Worm (Caenorhabditis elegans) whole organism, young adult: ENCODE data around the gene H43E16.1.

Experiments used
- B0261.1 ChIP-seq: sonication (generic microtip); optimal IDR thresholded peaks from 2 replicates; lab custom pipeline; 2016; ENCODE audit warnings: mild to moderate bottlenecking, missing genetic modification characterization, moderate library complexity, missing compliant biosample characterization
- C17E4.6 ChIP-seq: fragments of 200-800 bp; sonication (Bioruptor generic); IDR thresholded peaks from 2 replicates; pipeline ENCODE4 v1.3.6; 2022; ENCODE audit warnings: missing genetic modification reagents, missing genetic modification characterization, missing compliant biosample characterization
- F39B2.1 ChIP-seq: fragments of 200-800 bp; sonication (Bioruptor generic); IDR thresholded peaks from 2 replicates; pipeline ENCODE4 v1.3.6; 2022; ENCODE audit warnings: missing genetic modification reagents, missing genetic modification characterization, missing compliant biosample characterization
- F49E8.2 ChIP-seq: sonication (generic microtip); optimal IDR thresholded peaks from 3 replicates; lab custom pipeline; 2017; ENCODE audit warnings: missing genetic modification characterization, mild to moderate bottlenecking, missing compliant biosample characterization, antibody characterized with exemption, moderate library complexity; ENCODE audit not compliant: insufficient read depth
- K11D2.4 ChIP-seq: fragments of 200-800 bp; sonication (Bioruptor generic); IDR thresholded peaks from 2 replicates; pipeline ENCODE4 v1.3.6; 2022; ENCODE audit warnings: missing genetic modification reagents, missing genetic modification characterization, missing compliant biosample characterization
- K12H6.12 ChIP-seq: fragments of 200-800 bp; sonication (Bioruptor generic); optimal IDR thresholded peaks from 2 replicates; lab custom pipeline; 2018; ENCODE audit warnings: mild to moderate bottlenecking, missing genetic modification characterization, missing compliant biosample characterization
- T26A5.8 ChIP-seq: sonication (generic microtip); optimal IDR thresholded peaks from 2 replicates; lab custom pipeline; 2016; ENCODE audit warnings: missing genetic modification characterization, missing compliant biosample characterization
- Y53F4B.3 ChIP-seq: fragments of 200-800 bp; sonication (Bioruptor generic); IDR thresholded peaks from 2 replicates; pipeline ENCODE4 v1.3.6; 2022; ENCODE audit warnings: missing genetic modification reagents, missing genetic modification characterization, missing compliant biosample characterization
- aptf-3 ChIP-seq: fragments of 200-800 bp; sonication (Bioruptor generic); IDR thresholded peaks from 2 replicates; pipeline ENCODE4 v1.3.6; 2022; ENCODE audit warnings: missing genetic modification characterization, missing compliant biosample characterization
- attf-6 ChIP-seq: fragments of 200-800 bp; sonication (Bioruptor generic); IDR thresholded peaks from 2 replicates; pipeline ENCODE4 v1.3.6; 2022; ENCODE audit warnings: missing genetic modification reagents, missing genetic modification characterization, missing compliant biosample characterization
- ceh-100 ChIP-seq: fragments of 200-800 bp; sonication (Bioruptor generic); IDR thresholded peaks from 2 replicates; pipeline ENCODE4 v1.3.6; 2022; ENCODE audit warnings: missing genetic modification reagents, missing genetic modification characterization, missing compliant biosample characterization
- ceh-40 ChIP-seq: fragments of 200-800 bp; sonication (Bioruptor generic); IDR thresholded peaks from 2 replicates; pipeline ENCODE4 v1.3.6; 2022; ENCODE audit warnings: missing genetic modification characterization, missing compliant biosample characterization
- dox-1 ChIP-seq: fragments of 200-800 bp; sonication (Bioruptor generic); IDR thresholded peaks from 2 replicates; pipeline ENCODE4 v1.3.6; 2022; ENCODE audit warnings: missing genetic modification reagents, missing genetic modification characterization, missing compliant biosample characterization
- efl-1 ChIP-seq: fragments of 150-350 bp; optimal IDR thresholded peaks from 2 replicates; lab custom pipeline; 2014; ENCODE audit warnings: missing biosample characterization, missing genetic modification reagents, missing genetic modification characterization
- egrh-3 ChIP-seq: fragments of 200-800 bp; sonication (Bioruptor generic); IDR thresholded peaks from 2 replicates; pipeline ENCODE4 v1.3.6; 2022; ENCODE audit warnings: missing genetic modification reagents, missing genetic modification characterization, missing compliant biosample characterization
- ets-4 ChIP-seq: fragments of 200-800 bp; sonication (Bioruptor generic); optimal IDR thresholded peaks from 2 replicates; lab custom pipeline; 2018; ENCODE audit warnings: mild to moderate bottlenecking, missing genetic modification characterization, missing compliant biosample characterization
- hmg-1.2 ChIP-seq: fragments of 200-800 bp; sonication (Bioruptor generic); IDR thresholded peaks from 2 replicates; pipeline ENCODE4 v1.3.6; 2022; ENCODE audit warnings: missing genetic modification reagents, missing genetic modification characterization, missing compliant biosample characterization
- let-607 ChIP-seq, 2 experiments: fragments of 200-800 bp in 1 of 2; sonication (Bioruptor generic) in 1 of 2; sonication (generic microtip) in 1 of 2; optimal IDR thresholded peaks; 2 replicates each; lab custom pipeline; 2016 to 2018; ENCODE audit warnings: mild to moderate bottlenecking in 2 of 2, missing compliant biosample characterization in 2 of 2, missing genetic modification characterization in 2 of 2, moderate library complexity in 2 of 2, missing genotype in 1 of 2
- lin-26 ChIP-seq: fragments of 200-800 bp; sonication (Bioruptor generic); IDR thresholded peaks from 2 replicates; pipeline ENCODE4 v1.3.6; 2022; ENCODE audit warnings: missing genetic modification reagents, missing genetic modification characterization, missing compliant biosample characterization
- lin-35 ChIP-seq, 3 experiments: fragments of 150-350 bp in 2 of 3; sonication (generic microtip) in 1 of 3; optimal IDR thresholded peaks; 2 replicates each; lab custom pipeline; 2014 to 2018; ENCODE audit warnings: missing biosample characterization in 3 of 3, missing genetic modification characterization in 3 of 3, missing genetic modification reagents in 3 of 3
- madf-10 ChIP-seq: sonication (generic microtip); optimal IDR thresholded peaks from 2 replicates; lab custom pipeline; 2016; ENCODE audit warnings: mild to moderate bottlenecking, missing genetic modification characterization, missing compliant biosample characterization
- mcd-1 ChIP-seq: fragments of 200-800 bp; sonication (Bioruptor generic); IDR thresholded peaks from 2 replicates; pipeline ENCODE4 v1.3.6; 2022; ENCODE audit warnings: missing genetic modification reagents, missing genetic modification characterization, missing compliant biosample characterization
- nfya-2 ChIP-seq: fragments of 200-800 bp; sonication (Bioruptor generic); IDR thresholded peaks from 2 replicates; pipeline ENCODE4 v1.3.6; 2022; ENCODE audit warnings: missing genetic modification reagents, missing genetic modification characterization, missing compliant biosample characterization
- nhr-27 ChIP-seq: fragments of 200-800 bp; sonication (Bioruptor generic); optimal IDR thresholded peaks from 2 replicates; lab custom pipeline; 2018; ENCODE audit warnings: mild to moderate bottlenecking, missing genetic modification characterization, moderate library complexity, missing compliant biosample characterization
- nhr-80 ChIP-seq: sonication (generic microtip); optimal IDR thresholded peaks from 2 replicates; lab custom pipeline; 2016; ENCODE audit warnings: missing genetic modification characterization, missing compliant biosample characterization
- rpc-1 ChIP-seq, 2 experiments: fragments of 150-350 bp in 1 of 2; sonication (generic microtip) in 1 of 2; optimal IDR thresholded peaks; 2 replicates each; lab custom pipeline; 2014 to 2018; ENCODE audit warnings: missing biosample characterization in 1 of 2, missing genetic modification characterization in 1 of 2, missing genetic modification reagents in 1 of 2, missing genotype in 1 of 2
- snpc-1.3 ChIP-seq: sonication (generic microtip); optimal IDR thresholded peaks from 2 replicates; lab custom pipeline; 2017; ENCODE audit warnings: missing genetic modification characterization, mild to moderate bottlenecking, missing compliant biosample characterization, antibody characterized with exemption, moderate library complexity, missing genotype, missing genetic modification reagents; ENCODE audit not compliant: insufficient read depth
- zfh-2 ChIP-seq: fragments of 200-800 bp; sonication (Bioruptor generic); conservative IDR thresholded peaks from 2 replicates; pipeline ENCODE4 v1.3.6; 2022; ENCODE audit warnings: missing genetic modification reagents, missing genetic modification characterization, missing compliant biosample characterization
- zim-3 ChIP-seq: sonication (generic microtip); optimal IDR thresholded peaks from 2 replicates; lab custom pipeline; 2017; ENCODE audit warnings: mild to moderate bottlenecking, missing genetic modification characterization, moderate library complexity, missing compliant biosample characterization
- ztf-28 ChIP-seq: fragments of 200-800 bp; sonication (Bioruptor generic); IDR thresholded peaks from 2 replicates; pipeline ENCODE4 v1.3.6; 2022; ENCODE audit warnings: missing genetic modification reagents, missing genetic modification characterization, missing compliant biosample characterization
- ztf-3 ChIP-seq: fragments of 200-800 bp; sonication (Bioruptor generic); optimal IDR thresholded peaks from 2 replicates; lab custom pipeline; 2018; ENCODE audit warnings: mild to moderate bottlenecking, missing genetic modification characterization, missing compliant biosample characterization
- ztf-6 ChIP-seq: fragments of 200-800 bp; sonication (Bioruptor generic); IDR thresholded peaks from 2 replicates; pipeline ENCODE4 v1.3.6; 2022; ENCODE audit warnings: missing genetic modification reagents, missing genetic modification characterization, missing compliant biosample characterization

The H43E16.1 gene

DNA sequence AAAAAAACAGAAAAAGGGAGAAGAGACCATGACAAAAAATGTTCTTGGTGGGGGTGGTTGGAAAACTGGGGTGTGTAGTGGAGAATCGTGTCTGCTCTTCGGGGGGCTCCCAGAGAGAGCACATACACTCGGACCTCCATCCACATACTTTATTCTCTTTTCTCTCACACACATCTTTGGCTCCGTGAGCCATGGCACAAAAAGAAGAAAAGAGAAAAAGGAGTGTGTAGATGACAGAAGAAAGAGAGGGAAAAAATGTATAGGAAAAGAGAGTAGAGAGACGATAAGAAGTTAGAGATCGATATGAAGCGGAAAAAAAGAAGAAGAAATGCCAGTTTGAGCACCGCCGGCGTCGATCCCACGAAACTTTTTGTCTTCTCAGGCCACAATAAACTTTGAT, 34.9 kb downstream of the H43E16.1 start:
- peak; percentile 26; the same call in 1 of the 2 replicates for TF ChIP-seq zfh-2
- TF ChIP-seq ztf-6 (GFP tag; lab: Robert Waterston, UW): no peak
- TF ChIP-seq hmg-1.2 (GFP tag; lab: Robert Waterston, UW): 0 out of 2 replicates have a peak, but pooled peaks have one; percentile 17
- TF ChIP-seq nhr-27 (tag; lab: Kevin White, UChicago): no peak
- TF ChIP-seq, all 124 proteins: peak for 2

DNA sequence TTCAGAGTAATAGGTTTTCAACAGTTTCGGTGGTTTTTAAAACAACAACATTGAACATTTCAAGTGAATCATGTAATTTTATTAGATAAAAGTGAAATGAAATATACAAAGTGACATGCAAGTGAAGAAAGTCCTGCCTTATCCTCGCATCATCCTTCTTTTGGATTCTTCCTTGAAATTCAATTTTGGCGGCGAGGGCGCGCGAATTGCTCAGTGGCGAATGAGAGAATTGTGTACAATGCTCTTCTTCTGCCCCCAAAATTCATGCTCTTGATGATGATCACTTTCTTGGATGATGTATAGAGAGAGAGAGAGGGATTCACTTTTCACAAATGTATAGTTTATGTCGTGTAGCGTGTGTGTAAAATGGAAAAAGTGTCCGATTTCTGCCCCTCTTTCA, 35.6 kb downstream of the H43E16.1 start:
- no peak for TF ChIP-seq Y53F4B.3 (GFP tag; lab: Robert Waterston, UW)
- no peak for TF ChIP-seq madf-10 (tag; lab: Kevin White, UChicago)
- no peak for TF ChIP-seq aptf-3 (GFP tag; lab: Robert Waterston, UW)

ce11 chrII:6710596-6710995, 36.5 kb downstream of the H43E16.1 start:
- peak; percentile 74 for TF ChIP-seq zfh-2
- TF ChIP-seq dox-1 (GFP tag; lab: Robert Waterston, UW): 0 out of 2 replicates have a peak, but pooled peaks have one; percentile 23
- TF ChIP-seq T26A5.8 (tag; lab: Kevin White, UChicago): no peak
- no peak for TF ChIP-seq egrh-3
- TF ChIP-seq ceh-100 (GFP tag; lab: Robert Waterston, UW): no peak
- TF ChIP-seq nfya-2 (GFP tag; lab: Robert Waterston, UW): no peak

ce11 chrII:6712177-6712981, 38.3 kb downstream of the H43E16.1 start, which contains the start of the genes dpy-10 and T14B4.19:
Gene dpy-10 (minus strand): TSS chrII:6712227.
Gene T14B4.19 (minus strand): TSS chrII:6712931.
- TF ChIP-seq lin-26 (GFP tag; lab: Robert Waterston, UW) (no peak), B0261.1 (tag; lab: Kevin White, UChicago) (no peak), efl-1 (no peak), snpc-1.3 (tag; lab: Kevin White, UChicago) (no peak), rpc-1 (optimal IDR thresholded peaks at IDR 0.05; lab: Kevin White, UChicago) (no peak), rpc-1 (tag; optimal IDR thresholded peaks at IDR 0.05; lab: Kevin White, UChicago) (no peak), attf-6 (GFP tag; lab: Robert Waterston, UW) (no peak), ets-4 (GFP tag; lab: Kevin White, UChicago) (no peak), aptf-3 (GFP tag; lab: Robert Waterston, UW) (no peak), F49E8.2 (tag; lab: Kevin White, UChicago) (no peak), zim-3 (no peak)

DNA sequence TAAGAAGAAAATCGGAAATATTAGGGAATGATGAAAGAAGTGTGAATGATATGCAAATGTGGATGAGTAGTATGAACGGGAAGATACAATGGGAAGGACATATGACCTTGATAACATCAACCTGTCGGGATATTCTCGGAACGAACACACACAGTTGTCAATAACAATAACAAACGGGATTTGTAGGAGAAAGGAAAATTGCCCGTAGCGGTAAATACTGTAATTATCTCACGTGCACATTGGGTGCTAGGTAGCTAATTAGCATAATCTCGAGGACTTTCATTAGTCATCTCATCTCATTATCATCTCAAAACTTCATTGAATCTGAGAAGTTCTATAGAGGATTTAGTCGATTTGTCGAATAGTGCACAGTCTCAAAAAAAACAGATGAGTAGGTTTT, 38.9 kb downstream of the H43E16.1 start:
- TF ChIP-seq let-607 (tag; optimal IDR thresholded peaks at IDR 0.05; lab: Kevin White, UChicago) (no peak), ztf-28 (GFP tag; lab: Robert Waterston, UW) (no peak), nhr-80 (tag; lab: Kevin White, UChicago) (no peak), ztf-3 (GFP tag; lab: Kevin White, UChicago) (no peak), rpc-1 (optimal IDR thresholded peaks at IDR 0.05; lab: Kevin White, UChicago) (no peak), rpc-1 (tag; optimal IDR thresholded peaks at IDR 0.05; lab: Kevin White, UChicago) (no peak), ceh-40 (GFP tag; lab: Robert Waterston, UW) (no peak), C17E4.6 (no peak), K11D2.4 (GFP tag; lab: Robert Waterston, UW) (no peak), zfh-2 (no peak), Y53F4B.3 (GFP tag; lab: Robert Waterston, UW) (no peak), F39B2.1 (GFP tag; lab: Robert Waterston, UW) (no peak), mcd-1 (GFP tag; lab: Robert Waterston, UW) (no peak), K12H6.12 (tag; lab: Kevin White, UChicago) (no peak), lin-35 (GFP tag; optimal IDR thresholded peaks at IDR 0.05; lab: Kevin White, UChicago) (no peak)
